Worm (Caenorhabditis elegans): ENCODE data around the gene H13N06.7.

DNA sequence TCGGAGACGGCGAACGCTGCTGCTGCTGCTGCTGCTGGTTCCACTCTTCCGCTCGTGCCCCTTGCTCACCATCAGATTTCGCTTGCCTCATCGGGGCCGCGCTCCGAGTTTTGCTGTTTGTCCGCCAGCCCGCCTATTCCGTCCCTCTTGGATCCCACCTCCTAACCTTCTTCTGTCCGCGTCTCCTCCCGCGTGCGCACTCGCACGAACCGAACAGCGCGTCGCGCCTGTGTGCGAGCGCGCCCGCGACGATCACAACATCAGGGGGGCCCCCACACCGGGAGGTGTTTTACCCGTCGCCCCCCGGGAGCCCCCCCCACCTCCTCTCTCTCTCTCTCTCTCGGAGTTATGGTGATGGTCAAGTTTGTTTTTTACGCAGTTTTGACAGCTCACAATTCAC, 12.9 kb downstream of the H13N06.7 start:
- TF ChIP-seq unc-39 (tag; optimal IDR thresholded peaks at IDR 0.05) (no peak), elt-1 (tag; optimal IDR thresholded peaks at IDR 0.05; ENCODE audit: borderline replicate concordance, insufficient read depth) (no peak), elt-3 (tag; optimal IDR thresholded peaks at IDR 0.05) (no peak), ztf-11 (tag; optimal IDR thresholded peaks at IDR 0.05) (no peak), snpc-4 (tag; optimal IDR thresholded peaks at IDR 0.05) (no peak), blmp-1 (tag; optimal IDR thresholded peaks at IDR 0.05) (no peak), lsy-2 (tag; optimal IDR thresholded peaks at IDR 0.05) (no peak), nhr-28 (tag; optimal IDR thresholded peaks at IDR 0.05) (no peak), nhr-12 (tag; optimal IDR thresholded peaks at IDR 0.05) (no peak), ceh-43 (GFP tag; optimal IDR thresholded peaks at IDR 0.05) (no peak)
